Fruit fly (Drosophila melanogaster): ENCODE data around the gene COX4.

Gene COX4

dm6 chr2L:19998139-19998538, 39.6 kb downstream of the COX4 start (continued):
- TF ChIP-seq Hmx (GFP tag; optimal IDR thresholded peaks at IDR 0.05), result no peak
- TF ChIP-seq dmrt11E (tag; optimal IDR thresholded peaks at IDR 0.05), result no peak
- TF ChIP-seq nau (GFP tag; optimal IDR thresholded peaks at IDR 0.05), result peak; percentile 26
- TF ChIP-seq gce (GFP tag; IDR thresholded peaks at IDR 0.05), result no peak
- TF ChIP-seq tna (GFP tag; IDR thresholded peaks at IDR 0.05; ENCODE audit: partially characterized antibody), result no peak
- no peak for TF ChIP-seq CG16863 (GFP tag; optimal IDR thresholded peaks at IDR 0.05)
- TF ChIP-seq so (GFP tag; IDR thresholded peaks at IDR 0.05), result no peak
- TF ChIP-seq cas (GFP tag; IDR thresholded peaks at IDR 0.05), result no peak
- TF ChIP-seq wor (GFP tag; IDR thresholded peaks at IDR 0.05), result no peak
- no peak for TF ChIP-seq pros (GFP tag; optimal IDR thresholded peaks at IDR 0.05)
- TF ChIP-seq CG12071 (GFP tag; optimal IDR thresholded peaks at IDR 0.05), result peak; percentile 48
- TF ChIP-seq schlank (tag; optimal IDR thresholded peaks at IDR 0.05), result no peak
- no peak for TF ChIP-seq stwl (tag; optimal IDR thresholded peaks at IDR 0.05)
- TF ChIP-seq CG8359 (GFP tag; optimal IDR thresholded peaks at IDR 0.05; ENCODE audit: borderline replicate concordance), result peak; percentile 38
- TF ChIP-seq zen2 (GFP tag; IDR thresholded peaks at IDR 0.05; ENCODE audit: partially characterized antibody), result no peak
- TF ChIP-seq lov (optimal IDR thresholded peaks at IDR 0.05), result no peak
- no peak for TF ChIP-seq lov (GFP tag; IDR thresholded peaks at IDR 0.05)
- TF ChIP-seq Chrac-16 (GFP tag; optimal IDR thresholded peaks at IDR 0.05), result no peak
- TF ChIP-seq sc (optimal IDR thresholded peaks at IDR 0.05), result no peak
- no peak for TF ChIP-seq sc (GFP tag; optimal IDR thresholded peaks at IDR 0.05)
- no peak for TF ChIP-seq klu (GFP tag; IDR thresholded peaks at IDR 0.05)
- TF ChIP-seq CG1233 (GFP tag; optimal IDR thresholded peaks at IDR 0.05), result peak; percentile 1
- TF ChIP-seq CG17361 (GFP tag; IDR thresholded peaks at IDR 0.05), result 0 out of 3 replicates have a peak, but pooled peaks have one; percentile 18
- TF ChIP-seq CG2120 (GFP tag; optimal IDR thresholded peaks at IDR 0.05), result no peak
- TF ChIP-seq CG7357 (GFP tag; IDR thresholded peaks at IDR 0.05), result no peak
- TF ChIP-seq ci (GFP tag; IDR thresholded peaks at IDR 0.05), result peak; percentile 69; the same call in 2 of the 3 replicates
- TF ChIP-seq CG33213 (GFP tag; optimal IDR thresholded peaks at IDR 0.05), result no peak
- no peak for TF ChIP-seq CG17829 (tag; optimal IDR thresholded peaks at IDR 0.05)
- TF ChIP-seq CG34422 (GFP tag; IDR thresholded peaks at IDR 0.05), result no peak
- no peak for TF ChIP-seq bab2 (GFP tag; optimal IDR thresholded peaks at IDR 0.05)
- TF ChIP-seq bowl (GFP tag; IDR thresholded peaks at IDR 0.05), result no peak
- no peak for TF ChIP-seq CG7271 (tag; optimal IDR thresholded peaks at IDR 0.05)
- TF ChIP-seq CG11723 (GFP tag; optimal IDR thresholded peaks at IDR 0.05), result no peak
- no peak for TF ChIP-seq Hr39 (optimal IDR thresholded peaks at IDR 0.05)
- no peak for TF ChIP-seq ewg (GFP tag; optimal IDR thresholded peaks at IDR 0.05)
- TF ChIP-seq Hand (GFP tag; optimal IDR thresholded peaks at IDR 0.05), result no peak
- no peak for TF ChIP-seq CG43689 (GFP tag; IDR thresholded peaks at IDR 0.05)
- TF ChIP-seq CG9932 (GFP tag; IDR thresholded peaks at IDR 0.05), result no peak
- no peak for TF ChIP-seq CG13123 (GFP tag; optimal IDR thresholded peaks at IDR 0.05)
- TF ChIP-seq CG42726 (GFP tag; IDR thresholded peaks at IDR 0.05; ENCODE audit: partially characterized antibody), result no peak
- TF ChIP-seq CG18476 (GFP tag; optimal IDR thresholded peaks at IDR 0.05), result no peak
- TF ChIP-seq CG12769 (tag; optimal IDR thresholded peaks at IDR 0.05), result no peak
- TF ChIP-seq Aef1 (GFP tag; IDR thresholded peaks at IDR 0.05), result no peak
- no peak for TF ChIP-seq CG12942 (GFP tag; optimal IDR thresholded peaks at IDR 0.05)
- TF ChIP-seq Fer3 (tag; optimal IDR thresholded peaks at IDR 0.05), result no peak
- TF ChIP-seq az2 (GFP tag; optimal IDR thresholded peaks at IDR 0.05), result no peak
- TF ChIP-seq fu2 (GFP tag; optimal IDR thresholded peaks at IDR 0.05), result no peak
- TF ChIP-seq MTF-1 (GFP tag; optimal IDR thresholded peaks at IDR 0.05; ENCODE audit: borderline replicate concordance), result peak; percentile 30
- no peak for TF ChIP-seq btn (GFP tag; optimal IDR thresholded peaks at IDR 0.05)
- peak; percentile 40 for TF ChIP-seq PHDP (tag; optimal IDR thresholded peaks at IDR 0.05)
- TF ChIP-seq Stat92E (GFP tag; optimal IDR thresholded peaks at IDR 0.05), result no peak
- TF ChIP-seq CG1529 (GFP tag; optimal IDR thresholded peaks at IDR 0.05), result no peak
- no peak for TF ChIP-seq CG6272 (GFP tag; IDR thresholded peaks at IDR 0.05)
